Fruit fly (Drosophila melanogaster) whole organism, embryonic: ENCODE results near the gene CG31921.

Source experiments
- Adf1 ChIP-seq: fragments of 200-800 bp; sonication (Bioruptor generic); IDR thresholded peaks from 2 replicates; pipeline ENCODE4 v1.3.6; 2022; ENCODE audit warnings: missing biosample characterization, missing genetic modification characterization
- BtbVII ChIP-seq: fragments of 200-800 bp; sonication (Bioruptor generic); optimal IDR thresholded peaks from 3 replicates; lab custom pipeline; 2017; ENCODE audit warnings: missing biosample characterization, mild to moderate bottlenecking, missing genetic modification characterization
- CG10209 ChIP-seq: fragments of 200-800 bp; sonication (Bioruptor generic); optimal IDR thresholded peaks from 3 replicates; lab custom pipeline; 2017; ENCODE audit warnings: missing biosample characterization, mild to moderate bottlenecking, missing genetic modification characterization, missing genetic modification reagents
- CG1024 ChIP-seq: fragments of 200-800 bp; sonication (Bioruptor generic); IDR thresholded peaks from 2 replicates; pipeline ENCODE4 v1.3.6; 2022; ENCODE audit warnings: missing biosample characterization, missing genetic modification characterization
- CG12769 ChIP-seq: fragments of 200-800 bp; sonication (Bioruptor generic); optimal IDR thresholded peaks from 2 replicates; lab custom pipeline; 2019; ENCODE audit warnings: missing biosample characterization, mild to moderate bottlenecking, missing genetic modification characterization, moderate library complexity
- CG13624 ChIP-seq: fragments of 200-800 bp; sonication (Bioruptor generic); optimal IDR thresholded peaks from 2 replicates; lab custom pipeline; 2016; ENCODE audit warnings: missing biosample characterization, missing genetic modification characterization
- CG1602 ChIP-seq: fragments of 200-800 bp; sonication (Bioruptor generic); optimal IDR thresholded peaks from 3 replicates; lab custom pipeline; 2016; ENCODE audit warnings: missing biosample characterization, missing genetic modification characterization
- CG16813 ChIP-seq: fragments of 200-800 bp; sonication (Bioruptor generic); IDR thresholded peaks from 3 replicates; pipeline ENCODE4 v1.3.6; 2022; ENCODE audit warnings: missing biosample characterization, missing genetic modification characterization; ENCODE audit not compliant: partially characterized antibody
- CG16815 ChIP-seq: fragments of 200-800 bp; sonication (Bioruptor generic); optimal IDR thresholded peaks from 3 replicates; lab custom pipeline; 2017; ENCODE audit warnings: missing biosample characterization, mild to moderate bottlenecking, missing genetic modification characterization
- CG17829 ChIP-seq: fragments of 200-800 bp; optimal IDR thresholded peaks from 2 replicates; lab custom pipeline; 2019; ENCODE audit warnings: missing biosample characterization, mild to moderate bottlenecking, missing genetic modification characterization, moderate library complexity
- CG18262 ChIP-seq: fragments of 200-800 bp; optimal IDR thresholded peaks from 3 replicates; lab custom pipeline; 2019; ENCODE audit warnings: missing biosample characterization, mild to moderate bottlenecking, missing genetic modification characterization, moderate library complexity
- CG18599 ChIP-seq: fragments of 200-800 bp; sonication (Bioruptor generic); optimal IDR thresholded peaks from 3 replicates; lab custom pipeline; 2017; ENCODE audit warnings: missing biosample characterization, missing genetic modification characterization, mild to moderate bottlenecking, moderate library complexity, missing genetic modification reagents
- CG30431 ChIP-seq: fragments of 200-800 bp; sonication (Bioruptor generic); optimal IDR thresholded peaks from 2 replicates; lab custom pipeline; 2017; ENCODE audit warnings: missing biosample characterization, missing genetic modification characterization
- CG3281 ChIP-seq: fragments of 200-800 bp; sonication (Bioruptor generic); optimal IDR thresholded peaks from 3 replicates; lab custom pipeline; 2017; ENCODE audit warnings: missing biosample characterization, mild to moderate bottlenecking, missing genetic modification characterization
- CG3847 ChIP-seq: fragments of 200-800 bp; sonication (Bioruptor generic); IDR thresholded peaks from 2 replicates; pipeline ENCODE4 v1.3.6; 2022; ENCODE audit warnings: missing biosample characterization, missing genetic modification characterization
- CG4424 ChIP-seq: fragments of 200-800 bp; sonication (Bioruptor generic); optimal IDR thresholded peaks from 3 replicates; lab custom pipeline; 2016; ENCODE audit warnings: missing biosample characterization, missing genetic modification characterization
- CG4617 ChIP-seq: fragments of 200-800 bp; sonication (Bioruptor generic); optimal IDR thresholded peaks from 3 replicates; lab custom pipeline; 2016; ENCODE audit warnings: missing biosample characterization, missing genetic modification characterization, borderline replicate concordance
- CG4820 ChIP-seq: fragments of 200-800 bp; sonication (Bioruptor generic); optimal IDR thresholded peaks from 3 replicates; lab custom pipeline; 2016; ENCODE audit warnings: missing biosample characterization, missing genetic modification characterization
- CG7556 ChIP-seq: fragments of 200-800 bp; sonication (Bioruptor generic); optimal IDR thresholded peaks from 2 replicates; lab custom pipeline; 2017; ENCODE audit warnings: missing biosample characterization, mild to moderate bottlenecking, missing genetic modification characterization
- CG9609 ChIP-seq: fragments of 200-800 bp; sonication (Bioruptor generic); optimal IDR thresholded peaks from 3 replicates; lab custom pipeline; 2016; ENCODE audit warnings: missing biosample characterization, missing genetic modification characterization
- D ChIP-seq, 2 experiments: fragments of 200-800 bp in 1 of 2; fragments of >200 bp in 1 of 2; sonication (Bioruptor generic) in 1 of 2; optimal IDR thresholded peaks; 2 replicates in 1 of 2; 3 replicates in 1 of 2; lab custom pipeline; 2017; ENCODE audit warnings: mild to moderate bottlenecking in 1 of 2, missing biosample characterization in 1 of 2, missing genetic modification characterization in 1 of 2, missing genetic modification reagents in 1 of 2
- Dll ChIP-seq: fragments of 200-800 bp; sonication (Bioruptor generic); IDR thresholded peaks from 4 replicates; pipeline ENCODE4 v1.3.6; 2022; ENCODE audit warnings: missing biosample characterization, missing genetic modification characterization; ENCODE audit not compliant: partially characterized antibody
- ERR ChIP-seq: fragments of 200-800 bp; sonication (Bioruptor generic); optimal IDR thresholded peaks from 2 replicates; lab custom pipeline; 2016; ENCODE audit warnings: missing biosample characterization, missing genetic modification characterization
- Ets97D ChIP-seq: fragments of 200-800 bp; sonication (Bioruptor generic); optimal IDR thresholded peaks from 3 replicates; lab custom pipeline; 2016; ENCODE audit warnings: missing biosample characterization, missing genetic modification characterization
- HmgD ChIP-seq: fragments of 200-800 bp; sonication (Bioruptor generic); optimal IDR thresholded peaks from 3 replicates; lab custom pipeline; 2016; ENCODE audit warnings: missing biosample characterization, missing genetic modification characterization
- HmgZ ChIP-seq: fragments of 200-800 bp; sonication (Bioruptor generic); optimal IDR thresholded peaks from 2 replicates; lab custom pipeline; 2018; ENCODE audit warnings: missing biosample characterization, mild to moderate bottlenecking, missing genetic modification characterization
- Hmr ChIP-seq: fragments of 200-800 bp; sonication (Bioruptor generic); optimal IDR thresholded peaks from 3 replicates; lab custom pipeline; 2017; ENCODE audit warnings: mild to moderate bottlenecking, missing biosample characterization, missing genetic modification reagents, missing genetic modification characterization
- Hr3 ChIP-seq: fragments of 200-800 bp; sonication (Bioruptor generic); optimal IDR thresholded peaks from 3 replicates; lab custom pipeline; 2016; ENCODE audit warnings: missing biosample characterization, missing genetic modification characterization
- Lhr ChIP-seq: fragments of 200-800 bp; sonication (Bioruptor generic); optimal IDR thresholded peaks from 3 replicates; lab custom pipeline; 2017; ENCODE audit warnings: mild to moderate bottlenecking, missing biosample characterization, missing genetic modification reagents, missing genetic modification characterization
- Meics ChIP-seq: fragments of 200-800 bp; sonication (Bioruptor generic); optimal IDR thresholded peaks from 2 replicates; lab custom pipeline; 2017; ENCODE audit warnings: missing biosample characterization, mild to moderate bottlenecking, missing genetic modification characterization
- Myb ChIP-seq: fragments of 200-800 bp; sonication (Bioruptor generic); optimal IDR thresholded peaks from 2 replicates; lab custom pipeline; 2016; ENCODE audit warnings: missing biosample characterization, missing genetic modification characterization
- Nf-YB ChIP-seq: fragments of 200-800 bp; sonication (Bioruptor generic); optimal IDR thresholded peaks from 3 replicates; lab custom pipeline; 2019; ENCODE audit warnings: missing biosample characterization, mild to moderate bottlenecking, missing genetic modification characterization, moderate library complexity
- PHDP ChIP-seq: fragments of 200-800 bp; sonication (Bioruptor generic); optimal IDR thresholded peaks from 3 replicates; lab custom pipeline; 2018; ENCODE audit warnings: missing biosample characterization, mild to moderate bottlenecking, missing genetic modification characterization, moderate library complexity
- Sox102F ChIP-seq: fragments of 200-800 bp; sonication (Bioruptor generic); optimal IDR thresholded peaks from 2 replicates; lab custom pipeline; 2018; ENCODE audit warnings: missing biosample characterization, mild to moderate bottlenecking, missing genetic modification characterization, moderate library complexity
- bab2 ChIP-seq: fragments of 200-800 bp; sonication (Bioruptor generic); optimal IDR thresholded peaks from 2 replicates; lab custom pipeline; 2016; ENCODE audit warnings: missing biosample characterization, missing genetic modification characterization
- fd64A ChIP-seq: fragments of 200-800 bp; sonication (Bioruptor generic); optimal IDR thresholded peaks from 3 replicates; lab custom pipeline; 2018; ENCODE audit warnings: missing biosample characterization, mild to moderate bottlenecking, missing genetic modification characterization
- ftz-f1 ChIP-seq: fragments of 200-800 bp; sonication (Bioruptor generic); optimal IDR thresholded peaks from 2 replicates; lab custom pipeline; 2016; ENCODE audit warnings: missing biosample characterization, missing genetic modification characterization
- gcm2 ChIP-seq: fragments of 200-800 bp; sonication (Bioruptor generic); optimal IDR thresholded peaks from 2 replicates; lab custom pipeline; 2016; ENCODE audit warnings: missing biosample characterization, missing genetic modification characterization
- hkb ChIP-seq, 2 experiments: fragments of 200-800 bp in 1 of 2; fragments of >200 bp in 1 of 2; sonication (Bioruptor generic) in 1 of 2; IDR thresholded peaks in 1 of 2; optimal IDR thresholded peaks in 1 of 2; 2 replicates each; pipeline versions ENCODE4 v1.3.6 to Lab custom; 2017 to 2022; ENCODE audit warnings: missing biosample characterization in 1 of 2, missing genetic modification characterization in 1 of 2
- lilli ChIP-seq: fragments of 200-800 bp; sonication (Bioruptor generic); optimal IDR thresholded peaks from 3 replicates; lab custom pipeline; 2016; ENCODE audit warnings: missing biosample characterization, missing genetic modification characterization
- mam ChIP-seq: fragments of 200-800 bp; sonication (Bioruptor generic); optimal IDR thresholded peaks from 3 replicates; lab custom pipeline; 2016; ENCODE audit warnings: missing biosample characterization, missing genetic modification characterization
- nmo ChIP-seq: fragments of 200-800 bp; sonication (Bioruptor generic); optimal IDR thresholded peaks from 2 replicates; lab custom pipeline; 2018; ENCODE audit warnings: missing biosample characterization, mild to moderate bottlenecking, missing genetic modification characterization, moderate library complexity
- nom ChIP-seq: fragments of 200-800 bp; sonication (Bioruptor generic); optimal IDR thresholded peaks from 2 replicates; lab custom pipeline; 2017; ENCODE audit warnings: missing biosample characterization, missing genetic modification characterization, mild to moderate bottlenecking, moderate library complexity, missing genetic modification reagents
- sens ChIP-seq: fragments of 200-800 bp; sonication (Bioruptor generic); peaks from one replicate; lab custom pipeline; 2016; ENCODE audit warnings: missing biosample characterization, missing genetic modification characterization
- sisA ChIP-seq: fragments of 200-800 bp; sonication (Bioruptor generic); IDR thresholded peaks from 2 replicates; pipeline ENCODE4 v1.3.6; 2022; ENCODE audit warnings: missing biosample characterization, missing genetic modification characterization
- tgo ChIP-seq: fragments of 200-800 bp; sonication (Bioruptor generic); IDR thresholded peaks from 3 replicates; pipeline ENCODE4 v1.3.6; 2022; ENCODE audit warnings: missing biosample characterization, missing genetic modification characterization
- tx ChIP-seq: fragments of 200-800 bp; sonication (Bioruptor generic); optimal IDR thresholded peaks from 2 replicates; lab custom pipeline; 2016; ENCODE audit warnings: missing biosample characterization, missing genetic modification characterization
- vfl ChIP-seq: fragments of 200-800 bp; sonication (Bioruptor generic); optimal IDR thresholded peaks from 2 replicates; lab custom pipeline; 2016; ENCODE audit warnings: missing biosample characterization, missing genetic modification characterization
- vvl ChIP-seq: fragments of 200-800 bp; sonication (Bioruptor generic); IDR thresholded peaks from 2 replicates; pipeline ENCODE4 v1.3.6; 2022; ENCODE audit warnings: missing biosample characterization, missing genetic modification characterization

The CG31921 gene

dm6 chr2L:305646-306045, 26.5 kb downstream of the CG31921 start, which contains the start of gene Plc21C (continued):
- peak; percentile 66 for TF ChIP-seq sisA (GFP tag; lab: Robert Waterston, UW)
- peak; percentile 37 for TF ChIP-seq bab2 (GFP tag; lab: Kevin White, UChicago)
- peak; percentile 6 for TF ChIP-seq Nf-YB (GFP tag; lab: Kevin White, UChicago)
- peak; percentile 11 for TF ChIP-seq CG10209 (GFP tag; lab: Kevin White, UChicago)
- TF ChIP-seq CG16813 (GFP tag; lab: Robert Waterston, UW) = peak; percentile 53; the same call in 2 of the 3 replicates
- peak; percentile 75 for TF ChIP-seq Lhr (GFP tag; lab: Kevin White, UChicago)
- peak; percentile 70 for TF ChIP-seq CG13624 (GFP tag; lab: Kevin White, UChicago)
- TF ChIP-seq CG1602 (GFP tag; lab: Kevin White, UChicago) = peak; percentile 38
- peak; percentile 80 for TF ChIP-seq HmgZ (tag; lab: Kevin White, UChicago)
- TF ChIP-seq sens (GFP tag; lab: Kevin White, UChicago) = peak; percentile 94
- no peak for TF ChIP-seq D (optimal IDR thresholded peaks at IDR 0.05; lab: Kevin White, UChicago)
- no peak for TF ChIP-seq D (GFP tag; optimal IDR thresholded peaks at IDR 0.05; lab: Kevin White, UChicago)
- TF ChIP-seq Hmr (GFP tag; lab: Kevin White, UChicago) = peak; percentile 72
- no peak for TF ChIP-seq CG16815 (GFP tag; lab: Kevin White, UChicago)
- TF ChIP-seq tx (GFP tag; lab: Kevin White, UChicago) = peak; percentile 33
- peak; percentile 59 for TF ChIP-seq PHDP (tag; lab: Kevin White, UChicago)
- peak; percentile 60; the same call in 3 of the 4 replicates for TF ChIP-seq Dll (GFP tag; lab: Robert Waterston, UW)
- peak; percentile 29 for TF ChIP-seq ERR
- peak; percentile 52 for TF ChIP-seq CG12769 (tag; lab: Kevin White, UChicago)
- peak; percentile 71 for TF ChIP-seq Myb (GFP tag; lab: Kevin White, UChicago)
- TF ChIP-seq CG30431 (GFP tag; lab: Kevin White, UChicago) = no peak
- no peak for TF ChIP-seq fd64A (GFP tag; lab: Kevin White, UChicago)
- no peak for TF ChIP-seq hkb (optimal IDR thresholded peaks at IDR 0.05; lab: Kevin White, UChicago)
- 0 out of 2 replicates have a peak, but pooled peaks have one; percentile 19 for TF ChIP-seq hkb (GFP tag; IDR thresholded peaks at IDR 0.05; lab: Robert Waterston, UW)
- no peak for TF ChIP-seq BtbVII (GFP tag; lab: Kevin White, UChicago)
- peak; percentile 71 for TF ChIP-seq Hr3 (GFP tag; lab: Kevin White, UChicago)
- TF ChIP-seq CG9609 (GFP tag; lab: Kevin White, UChicago) = peak; percentile 28
- TF ChIP-seq Ets97D = peak; percentile 84
- peak; percentile 61 for TF ChIP-seq HmgD (GFP tag; lab: Kevin White, UChicago)
- TF ChIP-seq CG1024 = no peak
- TF ChIP-seq nom (GFP tag; lab: Kevin White, UChicago) = no peak
- TF ChIP-seq CG4617 (GFP tag; lab: Kevin White, UChicago) = peak; percentile 29
- TF ChIP-seq Sox102F (GFP tag; lab: Kevin White, UChicago) = no peak
- peak; percentile 69 for TF ChIP-seq CG17829 (tag; lab: Kevin White, UChicago)
- peak; percentile 11 for TF ChIP-seq CG3281
- TF ChIP-seq Meics (GFP tag; lab: Kevin White, UChicago) = peak; percentile 20
- peak; percentile 42 for TF ChIP-seq vfl (GFP tag; lab: Kevin White, UChicago)
- TF ChIP-seq gcm2 (GFP tag; lab: Kevin White, UChicago) = peak; percentile 27
- peak; percentile 77 for TF ChIP-seq nmo
- TF ChIP-seq ftz-f1 = peak; percentile 16
- 0 out of 3 replicates have a peak, but pooled peaks have one; percentile 23 for TF ChIP-seq tgo (GFP tag; lab: Robert Waterston, UW)
- peak; percentile 56 for TF ChIP-seq CG18599 (GFP tag; lab: Kevin White, UChicago)
- TF ChIP-seq CG3847 = peak; percentile 85
- TF ChIP-seq lilli (GFP tag; lab: Kevin White, UChicago) = peak; percentile 71
- peak; percentile 43 for TF ChIP-seq CG7556 (GFP tag; lab: Kevin White, UChicago)
- peak; percentile 7 for TF ChIP-seq CG4820 (GFP tag; lab: Kevin White, UChicago)
- TF ChIP-seq Adf1 (GFP tag; lab: Robert Waterston, UW) = peak; percentile 92
- peak; percentile 57 for TF ChIP-seq mam (GFP tag; lab: Kevin White, UChicago)
- TF ChIP-seq CG4424 (GFP tag; lab: Kevin White, UChicago) = peak; percentile 26
- peak; percentile 65 for TF ChIP-seq vvl (GFP tag; lab: Robert Waterston, UW)
- TF ChIP-seq CG18262 (tag; lab: Kevin White, UChicago) = peak; percentile 42
